Worm (Caenorhabditis elegans) whole organism, mixed stage, embryonic: ENCODE measurements around the gene ard-1.

Source experiments
- elt-1 ChIP-seq: sonication (generic microtip); optimal IDR thresholded peaks from 2 replicates; lab custom pipeline; 2017; ENCODE audit warnings: missing genetic modification characterization, mild to moderate bottlenecking, missing compliant biosample characterization, antibody characterized with exemption, moderate library complexity, borderline replicate concordance; ENCODE audit not compliant: insufficient read depth
- ztf-11 ChIP-seq: fragments of 150-350 bp; optimal IDR thresholded peaks from 2 replicates; lab custom pipeline; 2014; ENCODE audit warnings: missing biosample characterization, missing genetic modification characterization

- TF ChIP-seq ztf-11: no peak
- no peak for TF ChIP-seq elt-1
Observed at ce11 chrIV:11143228-11143444, 12.1 kb downstream of the ard-1 start, which contains the start of gene F01G4.4.
